Worm (Caenorhabditis elegans) whole organism, young adult: Measurements from ENCODE around the gene ZK662.5.

Source experiments
- B0019.2 ChIP-seq: fragments of 200-800 bp; sonication (Bioruptor generic); conservative IDR thresholded peaks from 2 replicates; pipeline ENCODE4 v1.3.6; 2022; ENCODE audit warnings: missing genetic modification reagents, missing genetic modification characterization, missing compliant biosample characterization
- B0035.1 ChIP-seq: sonication (generic microtip); optimal IDR thresholded peaks from 2 replicates; lab custom pipeline; 2016; ENCODE audit warnings: missing genetic modification characterization, mild to moderate bottlenecking, missing compliant biosample characterization, missing genotype, missing genetic modification reagents
- B0336.3 ChIP-seq: fragments of 200-800 bp; sonication (Bioruptor generic); IDR thresholded peaks from 2 replicates; pipeline ENCODE4 v1.3.6; 2022; ENCODE audit warnings: missing genetic modification characterization, missing compliant biosample characterization
- F37B4.10 ChIP-seq: fragments of 200-800 bp; sonication (Bioruptor generic); IDR thresholded peaks from 2 replicates; pipeline ENCODE4 v1.3.6; 2022; ENCODE audit warnings: missing genetic modification characterization, missing compliant biosample characterization
- F52B5.7 ChIP-seq: sonication (generic microtip); optimal IDR thresholded peaks from 2 replicates; lab custom pipeline; 2016; ENCODE audit warnings: mild to moderate bottlenecking, missing genetic modification characterization, missing compliant biosample characterization
- F57C9.4 ChIP-seq: sonication (generic microtip); optimal IDR thresholded peaks from 2 replicates; lab custom pipeline; 2017; ENCODE audit warnings: mild to moderate bottlenecking, missing genetic modification characterization, missing compliant biosample characterization
- T26A5.8 ChIP-seq: sonication (generic microtip); optimal IDR thresholded peaks from 2 replicates; lab custom pipeline; 2016; ENCODE audit warnings: missing genetic modification characterization, missing compliant biosample characterization
- Y67H2A.10 ChIP-seq: fragments of 200-800 bp; sonication (Bioruptor generic); conservative IDR thresholded peaks from 2 replicates; pipeline ENCODE4 v1.3.6; 2022; ENCODE audit warnings: missing genetic modification reagents, missing genetic modification characterization, missing compliant biosample characterization
- akir-1 ChIP-seq: fragments of 200-800 bp; sonication (Bioruptor generic); optimal IDR thresholded peaks from 2 replicates; lab custom pipeline; 2018; ENCODE audit warnings: mild to moderate bottlenecking, missing genetic modification characterization, moderate library complexity, missing compliant biosample characterization
- aptf-2 ChIP-seq: fragments of 200-800 bp; sonication (Bioruptor generic); conservative IDR thresholded peaks from 2 replicates; pipeline ENCODE4 v1.3.6; 2022; ENCODE audit warnings: missing genetic modification reagents, missing genetic modification characterization, missing compliant biosample characterization
- aptf-3 ChIP-seq: fragments of 200-800 bp; sonication (Bioruptor generic); IDR thresholded peaks from 2 replicates; pipeline ENCODE4 v1.3.6; 2022; ENCODE audit warnings: missing genetic modification characterization, missing compliant biosample characterization
- attf-3 ChIP-seq: fragments of 200-800 bp; sonication (Bioruptor generic); conservative IDR thresholded peaks from 2 replicates; pipeline ENCODE4 v1.3.6; 2022; ENCODE audit warnings: missing genetic modification reagents, missing genetic modification characterization, missing compliant biosample characterization
- attf-6 ChIP-seq: fragments of 200-800 bp; sonication (Bioruptor generic); IDR thresholded peaks from 2 replicates; pipeline ENCODE4 v1.3.6; 2022; ENCODE audit warnings: missing genetic modification reagents, missing genetic modification characterization, missing compliant biosample characterization
- bed-2 ChIP-seq: fragments of 200-800 bp; sonication (Bioruptor generic); IDR thresholded peaks from 2 replicates; pipeline ENCODE4 v1.3.6; 2022; ENCODE audit warnings: missing genetic modification reagents, missing genetic modification characterization, missing compliant biosample characterization
- ccch-3 ChIP-seq: fragments of 200-800 bp; sonication (Bioruptor generic); optimal IDR thresholded peaks from 2 replicates; lab custom pipeline; 2018; ENCODE audit warnings: mild to moderate bottlenecking, missing genetic modification characterization, missing compliant biosample characterization
- cebp-1 ChIP-seq, 2 experiments: fragments of 200-800 bp in 1 of 2; sonication (Bioruptor generic) in 1 of 2; sonication (generic microtip) in 1 of 2; IDR thresholded peaks in 1 of 2; optimal IDR thresholded peaks in 1 of 2; 2 replicates each; pipeline versions ENCODE4 v1.3.6 to Lab custom; 2017 to 2022; ENCODE audit warnings: missing compliant biosample characterization in 2 of 2, missing genetic modification characterization in 2 of 2, mild to moderate bottlenecking in 1 of 2, missing genetic modification reagents in 1 of 2, moderate library complexity in 1 of 2
- ceh-100 ChIP-seq: fragments of 200-800 bp; sonication (Bioruptor generic); IDR thresholded peaks from 2 replicates; pipeline ENCODE4 v1.3.6; 2022; ENCODE audit warnings: missing genetic modification reagents, missing genetic modification characterization, missing compliant biosample characterization
- ceh-79 ChIP-seq: sonication (generic microtip); optimal IDR thresholded peaks from 2 replicates; lab custom pipeline; 2017; ENCODE audit warnings: mild to moderate bottlenecking, missing genetic modification characterization, missing compliant biosample characterization
- die-1 ChIP-seq: sonication (generic microtip); optimal IDR thresholded peaks from 2 replicates; lab custom pipeline; 2016; ENCODE audit warnings: missing genotype, mild to moderate bottlenecking, missing genetic modification characterization, missing compliant biosample characterization
- egl-44 ChIP-seq: fragments of 200-800 bp; sonication (Bioruptor generic); IDR thresholded peaks from 2 replicates; pipeline ENCODE4 v1.3.6; 2022; ENCODE audit warnings: missing genetic modification reagents, missing genetic modification characterization, missing compliant biosample characterization
- ekl-4 ChIP-seq: fragments of 200-800 bp; sonication (Bioruptor generic); IDR thresholded peaks from 2 replicates; pipeline ENCODE4 v1.3.6; 2022; ENCODE audit warnings: missing genetic modification reagents, missing genetic modification characterization, missing compliant biosample characterization
- hmg-1.2 ChIP-seq: fragments of 200-800 bp; sonication (Bioruptor generic); IDR thresholded peaks from 2 replicates; pipeline ENCODE4 v1.3.6; 2022; ENCODE audit warnings: missing genetic modification reagents, missing genetic modification characterization, missing compliant biosample characterization
- hsf-1 ChIP-seq: fragments of 200-800 bp; sonication (Bioruptor generic); IDR thresholded peaks from 2 replicates; pipeline ENCODE4 v1.3.6; 2022; ENCODE audit warnings: missing genetic modification reagents, missing genetic modification characterization, missing compliant biosample characterization
- let-526 ChIP-seq: fragments of 200-800 bp; sonication (Bioruptor generic); IDR thresholded peaks from 2 replicates; pipeline ENCODE4 v1.3.6; 2022; ENCODE audit warnings: missing genetic modification reagents, missing genetic modification characterization, missing compliant biosample characterization
- lin-26 ChIP-seq: fragments of 200-800 bp; sonication (Bioruptor generic); IDR thresholded peaks from 2 replicates; pipeline ENCODE4 v1.3.6; 2022; ENCODE audit warnings: missing genetic modification reagents, missing genetic modification characterization, missing compliant biosample characterization
- lin-40 ChIP-seq: sonication (generic microtip); optimal IDR thresholded peaks from 2 replicates; lab custom pipeline; 2016; ENCODE audit warnings: missing genetic modification characterization, mild to moderate bottlenecking, missing compliant biosample characterization, missing genotype, missing genetic modification reagents
- lir-1 ChIP-seq: fragments of 200-800 bp; sonication (Bioruptor generic); conservative IDR thresholded peaks from 2 replicates; pipeline ENCODE4 v1.3.6; 2022; ENCODE audit warnings: missing genetic modification reagents, missing genetic modification characterization, missing compliant biosample characterization
- lsy-27 ChIP-seq: sonication (generic microtip); optimal IDR thresholded peaks from 2 replicates; lab custom pipeline; 2017; ENCODE audit warnings: missing genetic modification characterization, mild to moderate bottlenecking, missing compliant biosample characterization, antibody characterized with exemption, missing genotype, borderline replicate concordance; ENCODE audit not compliant: insufficient read depth
- mes-4 ChIP-seq: sonication (generic microtip); optimal IDR thresholded peaks from 2 replicates; lab custom pipeline; 2016; ENCODE audit warnings: missing genotype, missing genetic modification characterization, missing compliant biosample characterization
- nfyb-1 ChIP-seq: fragments of 200-800 bp; sonication (Bioruptor generic); IDR thresholded peaks from 2 replicates; pipeline ENCODE4 v1.3.6; 2022; ENCODE audit warnings: missing genetic modification reagents, missing genetic modification characterization, missing compliant biosample characterization
- nhr-179 ChIP-seq: sonication (generic microtip); optimal IDR thresholded peaks from 2 replicates; lab custom pipeline; 2016; ENCODE audit warnings: mild to moderate bottlenecking, missing genetic modification characterization, missing compliant biosample characterization
- pha-4 ChIP-seq: fragments of 150-350 bp; sonication (generic microtip); optimal IDR thresholded peaks from 2 replicates; lab custom pipeline; 2014; ENCODE audit warnings: missing biosample characterization, missing genetic modification reagents, missing genetic modification characterization
- rpc-1 ChIP-seq, 2 experiments: fragments of 150-350 bp in 1 of 2; sonication (generic microtip) in 1 of 2; optimal IDR thresholded peaks; 2 replicates each; lab custom pipeline; 2014 to 2018; ENCODE audit warnings: missing biosample characterization in 1 of 2, missing genetic modification characterization in 1 of 2, missing genetic modification reagents in 1 of 2, missing genotype in 1 of 2
- snpc-1.1 ChIP-seq: sonication (generic microtip); optimal IDR thresholded peaks from 2 replicates; lab custom pipeline; 2017; ENCODE audit warnings: missing genetic modification characterization, mild to moderate bottlenecking, missing compliant biosample characterization, antibody characterized with exemption, moderate library complexity, missing genotype, missing genetic modification reagents; ENCODE audit not compliant: insufficient read depth
- snpc-3.4 ChIP-seq: sonication (generic microtip); optimal IDR thresholded peaks from 2 replicates; lab custom pipeline; 2017; ENCODE audit warnings: missing genetic modification characterization, mild to moderate bottlenecking, missing compliant biosample characterization, antibody characterized with exemption, moderate library complexity, missing genotype, missing genetic modification reagents
- snpc-4 ChIP-seq, 5 experiments: fragments of 150-350 bp in 1 of 5; sonication (generic microtip) in 4 of 5; optimal IDR thresholded peaks; 2 replicates each; lab custom pipeline; 2014 to 2018; ENCODE audit warnings: missing genetic modification characterization in 5 of 5, missing biosample characterization in 3 of 5, antibody characterized with exemption in 2 of 5, mild to moderate bottlenecking in 2 of 5, missing compliant biosample characterization in 2 of 5, missing genotype in 2 of 5, moderate library complexity in 2 of 5, missing genetic modification reagents in 1 of 5
- somi-1 ChIP-seq: fragments of 200-800 bp; sonication (Bioruptor generic); optimal IDR thresholded peaks from 2 replicates; lab custom pipeline; 2018; ENCODE audit warnings: mild to moderate bottlenecking, missing genetic modification characterization, missing compliant biosample characterization
- sptf-2 ChIP-seq: fragments of 200-800 bp; sonication (Bioruptor generic); optimal IDR thresholded peaks from 2 replicates; lab custom pipeline; 2018; ENCODE audit warnings: mild to moderate bottlenecking, missing genetic modification characterization, missing compliant biosample characterization
- tbx-9 ChIP-seq: sonication (generic microtip); optimal IDR thresholded peaks from 2 replicates; lab custom pipeline; 2016; ENCODE audit warnings: borderline replicate concordance, missing genetic modification characterization, inconsistent platforms, missing compliant biosample characterization
- tlf-1 ChIP-seq: fragments of 200-800 bp; sonication (Bioruptor generic); optimal IDR thresholded peaks from 2 replicates; lab custom pipeline; 2018; ENCODE audit warnings: mild to moderate bottlenecking, missing genetic modification characterization, missing compliant biosample characterization
- unc-62 ChIP-seq: fragments of 150-350 bp; optimal IDR thresholded peaks from 2 replicates; lab custom pipeline; 2014; ENCODE audit warnings: missing biosample characterization, missing genetic modification reagents, missing genetic modification characterization
- zfh-2 ChIP-seq: fragments of 200-800 bp; sonication (Bioruptor generic); conservative IDR thresholded peaks from 2 replicates; pipeline ENCODE4 v1.3.6; 2022; ENCODE audit warnings: missing genetic modification reagents, missing genetic modification characterization, missing compliant biosample characterization
- ztf-22 ChIP-seq: fragments of 200-800 bp; sonication (Bioruptor generic); optimal IDR thresholded peaks from 2 replicates; lab custom pipeline; 2018; ENCODE audit warnings: mild to moderate bottlenecking, missing genetic modification characterization, moderate library complexity, missing compliant biosample characterization
- ztf-26 ChIP-seq: sonication (generic microtip); optimal IDR thresholded peaks from 2 replicates; lab custom pipeline; 2017; ENCODE audit warnings: missing genetic modification characterization, missing compliant biosample characterization
- ztf-28 ChIP-seq: fragments of 200-800 bp; sonication (Bioruptor generic); IDR thresholded peaks from 2 replicates; pipeline ENCODE4 v1.3.6; 2022; ENCODE audit warnings: missing genetic modification reagents, missing genetic modification characterization, missing compliant biosample characterization

ZK662.5 gene

ce11 chrX:15706108-15706676, 15.3 kb upstream of the ZK662.5 start:
- TF ChIP-seq ceh-79 (tag; lab: Kevin White, UChicago) (no peak), F52B5.7 (no peak), attf-6 (no peak), die-1 (tag; lab: Kevin White, UChicago) (peak; percentile 21), ztf-26 (tag; lab: Kevin White, UChicago) (peak; percentile 72), zfh-2 (GFP tag; lab: Robert Waterston, UW) (no peak), somi-1 (GFP tag; lab: Kevin White, UChicago) (peak; percentile 67), sptf-2 (no peak), ekl-4 (GFP tag; lab: Robert Waterston, UW) (no peak), F57C9.4 (no peak), lin-40 (peak; percentile 82), T26A5.8 (tag; lab: Kevin White, UChicago) (no peak), cebp-1 (GFP tag; IDR thresholded peaks at IDR 0.05; lab: Robert Waterston, UW) (no peak), cebp-1 (tag; optimal IDR thresholded peaks at IDR 0.05; lab: Kevin White, UChicago) (peak; percentile 9)

- TF ChIP-seq ekl-4 (GFP tag; lab: Robert Waterston, UW), result peak; percentile 41; the same call in 1 of the 2 replicates
- no peak for TF ChIP-seq tlf-1 (GFP tag; lab: Kevin White, UChicago)
- no peak for TF ChIP-seq aptf-2 (GFP tag; lab: Robert Waterston, UW)
- TF ChIP-seq ceh-100 (GFP tag; lab: Robert Waterston, UW), result no peak
- no peak for TF ChIP-seq ccch-3 (GFP tag; lab: Kevin White, UChicago)
- peak; percentile 25 for TF ChIP-seq unc-62 (GFP tag; lab: Kevin White, UChicago)
- no peak for TF ChIP-seq ztf-28 (GFP tag; lab: Robert Waterston, UW)
- TF ChIP-seq B0035.1, result peak; percentile 8
- peak; percentile 88 for TF ChIP-seq egl-44
- no peak for TF ChIP-seq mes-4 (tag; lab: Kevin White, UChicago)
- TF ChIP-seq snpc-3.4 (tag; lab: Kevin White, UChicago), result no peak
- TF ChIP-seq hsf-1 (GFP tag; lab: Robert Waterston, UW), result no peak
- TF ChIP-seq B0336.3, result peak; percentile 73
- TF ChIP-seq aptf-3, result no peak
- TF ChIP-seq nfyb-1 (GFP tag; lab: Robert Waterston, UW), result peak; percentile 66; the same call in 1 of the 2 replicates
- peak; percentile 42 for TF ChIP-seq pha-4 (tag; lab: Kevin White, UChicago)
- TF ChIP-seq bed-2 (GFP tag; lab: Robert Waterston, UW), result no peak
- no peak for TF ChIP-seq attf-3 (GFP tag; lab: Robert Waterston, UW)
- TF ChIP-seq rpc-1 (optimal IDR thresholded peaks at IDR 0.05; lab: Kevin White, UChicago), result no peak
- TF ChIP-seq rpc-1 (tag; optimal IDR thresholded peaks at IDR 0.05; lab: Kevin White, UChicago), result no peak
- peak; percentile 60; the same call in 1 of the 2 replicates for TF ChIP-seq lin-26 (GFP tag; lab: Robert Waterston, UW)
- TF ChIP-seq lir-1 (GFP tag; lab: Robert Waterston, UW), result no peak
- no peak for TF ChIP-seq snpc-1.1 (tag; lab: Kevin White, UChicago)
- no peak for TF ChIP-seq ztf-22 (GFP tag; lab: Kevin White, UChicago)
- TF ChIP-seq F37B4.10, result no peak
- peak; percentile 74 for TF ChIP-seq hmg-1.2
- TF ChIP-seq akir-1 (GFP tag; lab: Kevin White, UChicago), result no peak
- no peak for TF ChIP-seq T26A5.8 (tag; lab: Kevin White, UChicago)
- TF ChIP-seq Y67H2A.10 (GFP tag; lab: Robert Waterston, UW), result no peak
- no peak for TF ChIP-seq B0019.2 (GFP tag; lab: Robert Waterston, UW)
- 0 out of 2 replicates have a peak, but pooled peaks have one; percentile 83 for TF ChIP-seq let-526
- no peak for TF ChIP-seq nhr-179
- peak; percentile 31 for TF ChIP-seq snpc-4 (GFP tag; optimal IDR thresholded peaks at IDR 0.05; lab: Kevin White, UChicago)
- peak in 2 of 4 experiments; percentile 38 to 58 for TF ChIP-seq snpc-4 (tag; optimal IDR thresholded peaks at IDR 0.05; lab: Kevin White, UChicago)
- no peak for TF ChIP-seq tbx-9
- no peak for TF ChIP-seq lsy-27
Measured at ce11 chrX:15707366-15707892, 14.0 kb upstream of the ZK662.5 start.
